Fruit fly (Drosophila melanogaster): ENCODE measurements around the gene Klp3A.

The Klp3A gene

dm6 chrX:2591315-2591999 is 12.4 kb downstream of the Klp3A start (continued):
- TF ChIP-seq CG7556 (GFP tag; optimal IDR thresholded peaks at IDR 0.05): peak; percentile 59
- TF ChIP-seq Hr51 (GFP tag; optimal IDR thresholded peaks at IDR 0.05): peak in 1 of 2 experiments; percentile 48
- no peak for TF ChIP-seq Neu2 (GFP tag; optimal IDR thresholded peaks at IDR 0.05; ENCODE audit: borderline replicate concordance)
- no peak for TF ChIP-seq btn (GFP tag; optimal IDR thresholded peaks at IDR 0.05)
- peak; percentile 15 for TF ChIP-seq caup (GFP tag; optimal IDR thresholded peaks at IDR 0.05; ENCODE audit: severe bottlenecking)
- TF ChIP-seq CG34376 (GFP tag; optimal IDR thresholded peaks at IDR 0.05): peak; percentile 23
- 0 out of 2 replicates have a peak, but pooled peaks have one; percentile 22 for TF ChIP-seq Atf6 (GFP tag; IDR thresholded peaks at IDR 0.05)
- peak; percentile 27 for TF ChIP-seq fd3F (GFP tag; optimal IDR thresholded peaks at IDR 0.05)
- TF ChIP-seq nmo (GFP tag; optimal IDR thresholded peaks at IDR 0.05): peak; percentile 29
- peak; percentile 3 for TF ChIP-seq fu2 (GFP tag; optimal IDR thresholded peaks at IDR 0.05)
- TF ChIP-seq CG34224 (GFP tag; IDR thresholded peaks at IDR 0.05; ENCODE audit: partially characterized antibody): no peak
- TF ChIP-seq dmrt99B (tag; optimal IDR thresholded peaks at IDR 0.05): peak; percentile 36
- TF ChIP-seq Meics (GFP tag; optimal IDR thresholded peaks at IDR 0.05): peak; percentile 72
- TF ChIP-seq prd (optimal IDR thresholded peaks at IDR 0.05): no peak
- peak; percentile 33; the same call in 1 of the 3 replicates for TF ChIP-seq prd (GFP tag; IDR thresholded peaks at IDR 0.05)
- no peak for TF ChIP-seq CG8290 (GFP tag; optimal IDR thresholded peaks at IDR 0.05)
- TF ChIP-seq CG8290 (tag; optimal IDR thresholded peaks at IDR 0.05): no peak
- no peak for TF ChIP-seq Bgb (GFP tag; IDR thresholded peaks at IDR 0.05; ENCODE audit: partially characterized antibody)
- TF ChIP-seq CG2678 (tag; optimal IDR thresholded peaks at IDR 0.05): peak; percentile 74
- no peak for TF ChIP-seq CG6791 (GFP tag; IDR thresholded peaks at IDR 0.05; ENCODE audit: partially characterized antibody)
- no peak for TF ChIP-seq CG10654 (GFP tag; optimal IDR thresholded peaks at IDR 0.05)
- peak; percentile 21; the same call in 1 of the 2 replicates for TF ChIP-seq Rfx (GFP tag; IDR thresholded peaks at IDR 0.05)
- peak; percentile 46 for TF ChIP-seq gem (tag; optimal IDR thresholded peaks at IDR 0.05)
- TF ChIP-seq CG3281 (GFP tag; optimal IDR thresholded peaks at IDR 0.05): peak; percentile 64
- TF ChIP-seq CG1529 (GFP tag; optimal IDR thresholded peaks at IDR 0.05): no peak
- TF ChIP-seq CG13894 (tag; optimal IDR thresholded peaks at IDR 0.05): no peak
- no peak for TF ChIP-seq Dbx (GFP tag; IDR thresholded peaks at IDR 0.05)
- peak; percentile 21 for TF ChIP-seq CG13775 (GFP tag; optimal IDR thresholded peaks at IDR 0.05)
- TF ChIP-seq CHES-1-like (GFP tag; optimal IDR thresholded peaks at IDR 0.05): peak; percentile 23
- TF ChIP-seq z (GFP tag; IDR thresholded peaks at IDR 0.05): no peak
- TF ChIP-seq sd (tag; optimal IDR thresholded peaks at IDR 0.05): peak; percentile 45
- peak; percentile 6 for TF ChIP-seq phol (tag; optimal IDR thresholded peaks at IDR 0.05)
- TF ChIP-seq corto (GFP tag; optimal IDR thresholded peaks at IDR 0.05): peak; percentile 34
- peak; percentile 9 for TF ChIP-seq Nf-YC (tag; optimal IDR thresholded peaks at IDR 0.05)
- no peak for TF ChIP-seq Doc2 (GFP tag; IDR thresholded peaks at IDR 0.05)
- peak; percentile 15 for TF ChIP-seq CG18262 (tag; optimal IDR thresholded peaks at IDR 0.05)
- TF ChIP-seq zf30C (GFP tag; optimal IDR thresholded peaks at IDR 0.05): peak; percentile 26
- peak; percentile 22 for TF ChIP-seq CG10274 (GFP tag; optimal IDR thresholded peaks at IDR 0.05)
- peak; percentile 47 for TF ChIP-seq CG7839 (tag; optimal IDR thresholded peaks at IDR 0.05)
- TF ChIP-seq CG3726 (GFP tag; IDR thresholded peaks at IDR 0.05): no peak
- no peak for TF ChIP-seq nerfin-1 (tag; optimal IDR thresholded peaks at IDR 0.05)
- peak; percentile 35 for TF ChIP-seq NfI (GFP tag; optimal IDR thresholded peaks at IDR 0.05)
- TF ChIP-seq CG14441 (GFP tag; IDR thresholded peaks at IDR 0.05): 0 out of 2 replicates have a peak, but pooled peaks have one; percentile 24
- peak; percentile 39 for TF ChIP-seq Fer1 (GFP tag; optimal IDR thresholded peaks at IDR 0.05)
- no peak for TF ChIP-seq hkb (optimal IDR thresholded peaks at IDR 0.05)
- peak; percentile 29; the same call in 1 of the 2 replicates for TF ChIP-seq hkb (GFP tag; IDR thresholded peaks at IDR 0.05)
- TF ChIP-seq scrt (GFP tag; optimal IDR thresholded peaks at IDR 0.05): peak; percentile 23
- no peak for TF ChIP-seq CG33557 (GFP tag; optimal IDR thresholded peaks at IDR 0.05)
- 0 out of 2 replicates have a peak, but pooled peaks have one; percentile 38 for TF ChIP-seq CG9215 (GFP tag; IDR thresholded peaks at IDR 0.05)

All from whole organism, embryonic.